Fruit fly (Drosophila melanogaster): ENCODE results near the gene Best1.

The Best1 gene

dm6 chr3R:10149667-10150398 is 20.5 kb downstream of the Best1 start (continued):
- TF ChIP-seq p53 (GFP tag; optimal IDR thresholded peaks at IDR 0.05) (no peak), pfk (GFP tag; optimal IDR thresholded peaks at IDR 0.05) (no peak), ara (GFP tag; IDR thresholded peaks at IDR 0.05) (no peak), inv (GFP tag; IDR thresholded peaks at IDR 0.05; ENCODE audit: partially characterized antibody) (no peak), bab2 (GFP tag; optimal IDR thresholded peaks at IDR 0.05) (no peak), org-1 (GFP tag; optimal IDR thresholded peaks at IDR 0.05) (no peak), pan (optimal IDR thresholded peaks at IDR 0.05) (no peak), pan (GFP tag; optimal IDR thresholded peaks at IDR 0.05 in 1 of 2, IDR thresholded peaks at IDR 0.05 in 1 of 2) (no peak), CG16813 (GFP tag; IDR thresholded peaks at IDR 0.05; ENCODE audit: partially characterized antibody) (no peak), CG31441 (GFP tag; IDR thresholded peaks at IDR 0.05) (no peak), wek (GFP tag; optimal IDR thresholded peaks at IDR 0.05) (no peak), CG8478 (optimal IDR thresholded peaks at IDR 0.05) (no peak), CG15696 (tag; optimal IDR thresholded peaks at IDR 0.05) (no peak), CG12299 (tag; optimal IDR thresholded peaks at IDR 0.05) (no peak), crc (GFP tag; optimal IDR thresholded peaks at IDR 0.05) (no peak), Spps (tag; optimal IDR thresholded peaks at IDR 0.05) (no peak), CG11504 (tag; optimal IDR thresholded peaks at IDR 0.05) (peak; percentile 21), Hr3 (GFP tag; optimal IDR thresholded peaks at IDR 0.05) (no peak), mam (GFP tag; optimal IDR thresholded peaks at IDR 0.05) (no peak), lbe (GFP tag; optimal IDR thresholded peaks at IDR 0.05) (no peak), CG17361 (GFP tag; IDR thresholded peaks at IDR 0.05) (peak; percentile 21; the same call in 1 of the 3 replicates), az2 (GFP tag; optimal IDR thresholded peaks at IDR 0.05) (no peak), esg (GFP tag; conservative IDR thresholded peaks at IDR 0.05) (no peak), vvl (GFP tag; IDR thresholded peaks at IDR 0.05) (peak; percentile 62), Sox102F (GFP tag; optimal IDR thresholded peaks at IDR 0.05) (peak; percentile 19), CG6272 (GFP tag; IDR thresholded peaks at IDR 0.05) (no peak), CG6689 (GFP tag; IDR thresholded peaks at IDR 0.05) (no peak), Eip74EF (GFP tag; optimal IDR thresholded peaks at IDR 0.05) (no peak), CG18619 (GFP tag; optimal IDR thresholded peaks at IDR 0.05) (no peak), CG11695 (GFP tag; IDR thresholded peaks at IDR 0.05) (no peak), jumu (GFP tag; optimal IDR thresholded peaks at IDR 0.05) (no peak), usp (GFP tag; optimal IDR thresholded peaks at IDR 0.05) (no peak), CG6791 (GFP tag; IDR thresholded peaks at IDR 0.05; ENCODE audit: partially characterized antibody) (no peak), shn (GFP tag; optimal IDR thresholded peaks at IDR 0.05) (no peak), CG12942 (GFP tag; optimal IDR thresholded peaks at IDR 0.05) (no peak), ac (GFP tag; optimal IDR thresholded peaks at IDR 0.05) (no peak), HHEX (GFP tag; optimal IDR thresholded peaks at IDR 0.05) (no peak), CG12104 (GFP tag; optimal IDR thresholded peaks at IDR 0.05) (no peak), Dbx (GFP tag; IDR thresholded peaks at IDR 0.05) (no peak), abd-A (tag; optimal IDR thresholded peaks at IDR 0.05) (no peak), Hmx (GFP tag; optimal IDR thresholded peaks at IDR 0.05) (no peak), chn (GFP tag; optimal IDR thresholded peaks at IDR 0.05) (no peak), Drgx (GFP tag; IDR thresholded peaks at IDR 0.05) (no peak), Blimp-1 (GFP tag; optimal IDR thresholded peaks at IDR 0.05) (peak; percentile 98), lola (GFP tag; optimal IDR thresholded peaks at IDR 0.05) (no peak), ase (GFP tag; IDR thresholded peaks at IDR 0.05) (no peak), crol (GFP tag; IDR thresholded peaks at IDR 0.05) (no peak), eve (GFP tag; optimal IDR thresholded peaks at IDR 0.05) (peak in 1 of 2 experiments; percentile 22), CG10543 (GFP tag; optimal IDR thresholded peaks at IDR 0.05) (no peak), CG4424 (GFP tag; optimal IDR thresholded peaks at IDR 0.05) (no peak), gem (tag; optimal IDR thresholded peaks at IDR 0.05) (peak; percentile 10)
